Worm (Caenorhabditis elegans) whole organism, L3 larva: Measurements from ENCODE around the gene F56D2.3.

Experiments
- R02D3.7 ChIP-seq: fragments of 150-350 bp; optimal IDR thresholded peaks from 2 replicates; lab custom pipeline; 2014; ENCODE audit warnings: missing biosample characterization, missing genetic modification characterization
- ZK546.5 ChIP-seq: sonication (generic microtip); optimal IDR thresholded peaks from 2 replicates; lab custom pipeline; 2017; ENCODE audit warnings: missing biosample characterization, missing genetic modification characterization
- aly-2 ChIP-seq: fragments of 150-350 bp; optimal IDR thresholded peaks from 2 replicates; lab custom pipeline; 2014; ENCODE audit warnings: missing biosample characterization, missing genetic modification characterization
- ama-1 ChIP-seq: fragments of 150-350 bp; optimal IDR thresholded peaks from 2 replicates; lab custom pipeline; 2018
- ceh-28 ChIP-seq: fragments of 150-350 bp; optimal IDR thresholded peaks from 2 replicates; lab custom pipeline; 2014; ENCODE audit warnings: missing biosample characterization, missing genetic modification reagents, missing genetic modification characterization
- ceh-82 ChIP-seq: fragments of 150-350 bp; optimal IDR thresholded peaks from 2 replicates; lab custom pipeline; 2014; ENCODE audit warnings: missing biosample characterization, missing genetic modification characterization
- ceh-9 ChIP-seq: sonication (generic microtip); optimal IDR thresholded peaks from 2 replicates; lab custom pipeline; 2018; ENCODE audit warnings: missing biosample characterization, missing genetic modification characterization
- daf-12 ChIP-seq: fragments of 150-350 bp; optimal IDR thresholded peaks from 2 replicates; lab custom pipeline; 2014; ENCODE audit warnings: missing biosample characterization, missing genetic modification reagents, missing genetic modification characterization
- egl-5 ChIP-seq: fragments of 150-350 bp; optimal IDR thresholded peaks from 2 replicates; lab custom pipeline; 2017; ENCODE audit warnings: missing biosample characterization, missing genetic modification reagents, missing genetic modification characterization, inconsistent platforms
- elt-1 ChIP-seq: fragments of 150-350 bp; optimal IDR thresholded peaks from 2 replicates; lab custom pipeline; 2014; ENCODE audit warnings: missing biosample characterization, missing genetic modification characterization
- elt-2 ChIP-seq: sonication (generic microtip); optimal IDR thresholded peaks from 2 replicates; lab custom pipeline; 2016; ENCODE audit warnings: missing genetic modification reagents, mild to moderate bottlenecking, missing genetic modification characterization, missing compliant biosample characterization
- elt-3 ChIP-seq, 3 experiments: fragments of 150-350 bp in 1 of 3; sonication (generic microtip) in 2 of 3; optimal IDR thresholded peaks; 2 replicates in 2 of 3; 4 replicates in 1 of 3; lab custom pipeline; 2014 to 2017; ENCODE audit warnings: missing biosample characterization in 3 of 3, missing genetic modification characterization in 3 of 3
- fkh-10 ChIP-seq: sonication (generic microtip); optimal IDR thresholded peaks from 2 replicates; lab custom pipeline; 2017; ENCODE audit warnings: missing biosample characterization, missing genetic modification reagents, missing genetic modification characterization
- fkh-2 ChIP-seq: fragments of 150-350 bp; optimal IDR thresholded peaks from 2 replicates; lab custom pipeline; 2014; ENCODE audit warnings: missing biosample characterization, missing genetic modification reagents, missing genetic modification characterization
- fos-1 ChIP-seq: fragments of 150-350 bp; optimal IDR thresholded peaks from 2 replicates; lab custom pipeline; 2014; ENCODE audit warnings: missing biosample characterization, missing genetic modification characterization
- hmg-11 ChIP-seq: sonication (generic microtip); optimal IDR thresholded peaks from 2 replicates; lab custom pipeline; 2016; ENCODE audit warnings: missing genetic modification characterization, missing compliant biosample characterization
- jun-1 ChIP-seq: fragments of 150-350 bp; optimal IDR thresholded peaks from 2 replicates; lab custom pipeline; 2014; ENCODE audit warnings: missing biosample characterization, missing genetic modification reagents, missing genetic modification characterization
- lin-15B ChIP-seq: fragments of 150-350 bp; optimal IDR thresholded peaks from 2 replicates; lab custom pipeline; 2014; ENCODE audit warnings: missing biosample characterization, missing genetic modification characterization
- lin-39 ChIP-seq: fragments of 150-350 bp; optimal IDR thresholded peaks from 2 replicates; lab custom pipeline; 2018; ENCODE audit warnings: missing biosample characterization, missing genetic modification reagents, missing genetic modification characterization
- lsy-12 ChIP-seq: sonication (generic microtip); optimal IDR thresholded peaks from 2 replicates; lab custom pipeline; 2016; ENCODE audit warnings: mild to moderate bottlenecking, missing genetic modification characterization, missing compliant biosample characterization
- mml-1 ChIP-seq: fragments of 150-350 bp; sonication (generic microtip); optimal IDR thresholded peaks from 3 replicates; lab custom pipeline; 2014; ENCODE audit warnings: missing biosample characterization, missing genetic modification characterization
- nfya-1 ChIP-seq: sonication (generic microtip); optimal IDR thresholded peaks from 2 replicates; lab custom pipeline; 2017; ENCODE audit warnings: missing genetic modification characterization, mild to moderate bottlenecking, missing compliant biosample characterization, antibody characterized with exemption, moderate library complexity; ENCODE audit not compliant: insufficient read depth
- nhr-12 ChIP-seq: fragments of 150-350 bp; optimal IDR thresholded peaks from 2 replicates; lab custom pipeline; 2014; ENCODE audit warnings: missing biosample characterization, missing genetic modification characterization
- nhr-23 ChIP-seq: fragments of 150-350 bp; optimal IDR thresholded peaks from 2 replicates; lab custom pipeline; 2014; ENCODE audit warnings: missing biosample characterization, missing genetic modification reagents, missing genetic modification characterization
- nhr-25 ChIP-seq: sonication (generic microtip); optimal IDR thresholded peaks from 2 replicates; lab custom pipeline; 2017; ENCODE audit warnings: missing biosample characterization, missing genetic modification characterization
- nhr-28 ChIP-seq: fragments of 150-350 bp; optimal IDR thresholded peaks from 2 replicates; lab custom pipeline; 2014; ENCODE audit warnings: missing biosample characterization, missing genetic modification characterization
- nhr-43 ChIP-seq: sonication (generic microtip); optimal IDR thresholded peaks from 2 replicates; lab custom pipeline; 2016; ENCODE audit warnings: mild to moderate bottlenecking, missing genetic modification characterization, missing compliant biosample characterization; ENCODE audit not compliant: poor library complexity, severe bottlenecking
- nhr-67 ChIP-seq: fragments of 150-350 bp; optimal IDR thresholded peaks from 2 replicates; lab custom pipeline; 2014; ENCODE audit warnings: missing biosample characterization, missing genetic modification characterization
- nhr-76 ChIP-seq: fragments of 150-350 bp; sonication (generic microtip); optimal IDR thresholded peaks from 5 replicates; lab custom pipeline; 2014; ENCODE audit warnings: missing biosample characterization, missing genetic modification characterization
- nhr-77 ChIP-seq: fragments of 150-350 bp; optimal IDR thresholded peaks from 2 replicates; lab custom pipeline; 2014; ENCODE audit warnings: missing biosample characterization, missing genetic modification characterization
- pha-4 ChIP-seq: fragments of 150-350 bp; optimal IDR thresholded peaks from 2 replicates; lab custom pipeline; 2014; ENCODE audit warnings: missing biosample characterization, missing genetic modification reagents, missing genetic modification characterization
- pqm-1 ChIP-seq: fragments of 150-350 bp; optimal IDR thresholded peaks from 2 replicates; lab custom pipeline; 2017; ENCODE audit warnings: missing biosample characterization, missing genetic modification characterization, inconsistent platforms
- sea-2 ChIP-seq: fragments of 150-350 bp; sonication (generic microtip); optimal IDR thresholded peaks from 4 replicates; lab custom pipeline; 2014; ENCODE audit warnings: missing biosample characterization, missing genetic modification reagents, missing genetic modification characterization
- skn-1 ChIP-seq: fragments of 150-350 bp; optimal IDR thresholded peaks from 2 replicates; lab custom pipeline; 2014; ENCODE audit warnings: missing biosample characterization, missing genetic modification characterization
- snpc-4 ChIP-seq: fragments of 150-350 bp; optimal IDR thresholded peaks from 2 replicates; lab custom pipeline; 2014; ENCODE audit warnings: missing biosample characterization, missing genetic modification characterization
- tbx-2 ChIP-seq: sonication (generic microtip); optimal IDR thresholded peaks from 2 replicates; lab custom pipeline; 2016; ENCODE audit warnings: mild to moderate bottlenecking, missing genetic modification characterization, missing compliant biosample characterization
- unc-62 ChIP-seq: fragments of 150-350 bp; sonication (generic microtip); optimal IDR thresholded peaks from 4 replicates; lab custom pipeline; 2014; ENCODE audit warnings: missing biosample characterization, missing genetic modification reagents, missing genetic modification characterization
- ztf-11 ChIP-seq: fragments of 150-350 bp; optimal IDR thresholded peaks from 2 replicates; lab custom pipeline; 2014; ENCODE audit warnings: missing biosample characterization, missing genetic modification characterization
- ztf-4 ChIP-seq: fragments of 150-350 bp; optimal IDR thresholded peaks from 2 replicates; lab custom pipeline; 2014; ENCODE audit warnings: missing biosample characterization, missing genetic modification characterization

Gene F56D2.3

DNA sequence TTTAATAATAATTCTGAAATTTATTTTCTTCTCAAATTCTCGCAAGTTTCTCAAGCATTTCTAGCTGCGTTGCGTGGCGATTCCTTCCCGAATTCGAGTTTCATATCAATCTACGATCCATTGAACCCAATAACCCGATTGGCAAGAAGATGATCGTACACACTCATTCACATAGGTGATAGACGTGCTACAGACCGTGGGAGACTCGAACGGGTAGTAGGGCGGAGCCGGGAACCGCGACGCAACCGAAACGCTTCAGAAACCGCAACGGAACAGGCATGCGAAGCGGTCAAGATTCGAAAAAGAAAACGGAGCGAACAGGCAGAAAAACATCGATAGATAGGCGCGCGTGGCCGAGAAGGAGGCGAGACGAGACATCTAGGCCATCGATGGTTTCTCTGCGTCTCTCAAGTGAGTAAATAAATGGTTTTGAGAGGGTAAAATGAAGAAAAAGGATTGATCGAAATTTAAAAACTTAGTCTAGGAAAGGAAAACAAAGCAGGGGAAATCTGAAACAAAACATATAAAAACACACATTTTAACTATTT, 18.8 kb downstream of the F56D2.3 start, which contains the start of gene madf-11:
Gene madf-11 (minus strand): TSS at position 51 of the 548 bp plus-strand sequence.
- peak; percentile 39 for TF ChIP-seq pqm-1 (tag; lab: Kevin White, UChicago)
- TF ChIP-seq nhr-43 (tag; lab: Kevin White, UChicago), result peak; percentile 60
- peak; percentile 5 for TF ChIP-seq ceh-82 (tag; lab: Kevin White, UChicago)
- no peak for TF ChIP-seq nhr-12 (tag; lab: Kevin White, UChicago)
- TF ChIP-seq snpc-4 (tag; lab: Kevin White, UChicago), result peak; percentile 76
- TF ChIP-seq fkh-2 (tag; lab: Kevin White, UChicago), result no peak
- peak; percentile 69 for TF ChIP-seq R02D3.7
- no peak for TF ChIP-seq tbx-2 (tag; lab: Kevin White, UChicago)
- peak; percentile 75 for TF ChIP-seq lin-39 (tag; lab: Kevin White, UChicago)
- peak; percentile 74 for TF ChIP-seq nhr-25 (tag; lab: Kevin White, UChicago)
- no peak for TF ChIP-seq sea-2
- TF ChIP-seq mml-1 (tag; lab: Kevin White, UChicago), result no peak
- TF ChIP-seq ZK546.5 (tag; lab: Kevin White, UChicago), result no peak
- TF ChIP-seq lin-15B (tag; lab: Kevin White, UChicago), result peak; percentile 94
- TF ChIP-seq ama-1, result no peak
- TF ChIP-seq nhr-23, result peak; percentile 75
- TF ChIP-seq elt-3 (tag; optimal IDR thresholded peaks at IDR 0.05; lab: Kevin White, UChicago), result peak in 1 of 3 experiments; percentile 25
- TF ChIP-seq hmg-11 (tag; lab: Kevin White, UChicago), result no peak
- TF ChIP-seq elt-2 (tag; lab: Kevin White, UChicago), result peak; percentile 39
- no peak for TF ChIP-seq daf-12 (tag; lab: Kevin White, UChicago)
- no peak for TF ChIP-seq lsy-12
- no peak for TF ChIP-seq ztf-11 (tag; lab: Kevin White, UChicago)
- no peak for TF ChIP-seq elt-1 (tag; lab: Kevin White, UChicago)
- TF ChIP-seq ztf-4 (tag; lab: Kevin White, UChicago), result no peak
- peak; percentile 38 for TF ChIP-seq fkh-10
- TF ChIP-seq skn-1, result peak; percentile 8
- TF ChIP-seq egl-5, result peak; percentile 76
- no peak for TF ChIP-seq aly-2 (tag; lab: Kevin White, UChicago)
- peak; percentile 80 for TF ChIP-seq nfya-1 (tag; lab: Kevin White, UChicago)
- peak; percentile 54 for TF ChIP-seq jun-1
- TF ChIP-seq pha-4 (tag; lab: Kevin White, UChicago), result peak; percentile 93
- peak; percentile 84 for TF ChIP-seq ceh-28 (tag; lab: Kevin White, UChicago)

DNA sequence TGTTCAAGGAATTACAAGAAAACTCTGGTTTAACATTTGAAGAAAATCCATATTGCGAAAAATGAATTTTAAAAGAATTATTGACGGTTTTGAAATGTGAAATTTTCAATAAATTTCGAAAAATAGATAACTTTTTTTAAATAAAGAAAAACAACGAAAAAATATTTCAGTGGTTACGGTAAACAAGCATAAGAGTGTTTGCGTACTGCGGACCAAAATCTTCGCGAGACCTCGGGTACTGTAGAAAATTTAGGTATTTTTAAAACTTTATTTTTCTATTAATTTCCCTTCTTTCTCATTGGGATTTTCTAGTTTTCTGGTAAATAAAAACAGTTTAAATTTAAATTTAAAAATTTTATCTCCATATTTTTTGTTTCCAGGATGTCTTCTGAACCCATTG, 19.3 kb downstream of the F56D2.3 start, which contains the start of gene xnd-1:
Gene xnd-1 (plus strand): TSS at position 381 of the 400 bp plus-strand sequence.
- TF ChIP-seq jun-1 (no peak), ztf-4 (tag; lab: Kevin White, UChicago) (no peak), nhr-25 (tag; lab: Kevin White, UChicago) (no peak), ceh-9 (tag; lab: Kevin White, UChicago) (no peak), fos-1 (tag; lab: Kevin White, UChicago) (no peak), pha-4 (tag; lab: Kevin White, UChicago) (no peak), R02D3.7 (no peak), fkh-2 (tag; lab: Kevin White, UChicago) (no peak), nhr-77 (tag; lab: Kevin White, UChicago) (no peak), nhr-76 (tag; lab: Kevin White, UChicago) (no peak), snpc-4 (tag; lab: Kevin White, UChicago) (no peak), skn-1 (no peak), nhr-23 (no peak), unc-62 (GFP tag; lab: Kevin White, UChicago) (no peak), hmg-11 (tag; lab: Kevin White, UChicago) (no peak), lsy-12 (no peak)

DNA sequence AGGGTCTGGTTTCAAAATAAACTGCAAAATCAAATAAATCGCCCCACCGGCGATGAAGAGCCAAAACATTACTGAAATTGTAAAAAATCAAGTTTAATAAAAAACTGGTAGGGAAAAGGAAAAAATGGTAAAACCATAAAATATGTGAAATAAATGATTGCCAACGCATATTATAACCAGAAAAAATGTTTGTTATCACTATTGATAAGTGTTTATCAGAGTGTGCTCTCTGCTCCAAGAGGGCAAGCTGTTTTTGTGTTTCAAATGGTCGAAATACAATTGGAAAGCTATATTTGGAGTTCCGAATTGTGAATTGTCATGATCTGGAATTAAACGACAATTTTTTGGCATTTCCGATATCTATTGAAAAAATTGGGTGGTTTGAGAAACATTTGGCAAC, 25.5 kb downstream of the F56D2.3 start, which contains the start of gene C05D2.8:
Gene C05D2.8 (minus strand): TSS at position 71 of the 400 bp plus-strand sequence.
- TF ChIP-seq nhr-28 (no peak), elt-2 (tag; lab: Kevin White, UChicago) (peak; percentile 81), nhr-67 (no peak), pqm-1 (tag; lab: Kevin White, UChicago) (peak; percentile 20)
